Worm (Caenorhabditis elegans) whole organism, L1 larva: ENCODE results near the gene F59E11.7.

Experiments used
- C16A3.4 ChIP-seq: fragments of 150-350 bp; optimal IDR thresholded peaks from 2 replicates; lab custom pipeline; 2014; ENCODE audit warnings: missing biosample characterization, missing genetic modification characterization
- C34B4.2 ChIP-seq: sonication (generic microtip); optimal IDR thresholded peaks from 2 replicates; lab custom pipeline; 2017; ENCODE audit warnings: mild to moderate bottlenecking, missing genetic modification characterization, missing compliant biosample characterization
- Y116A8C.19 ChIP-seq: sonication (generic microtip); optimal IDR thresholded peaks from 2 replicates; lab custom pipeline; 2016; ENCODE audit warnings: missing compliant biosample characterization, missing genetic modification characterization, borderline replicate concordance
- aly-2 ChIP-seq: fragments of 150-350 bp; optimal IDR thresholded peaks from 2 replicates; lab custom pipeline; 2014; ENCODE audit warnings: missing biosample characterization, missing genetic modification characterization
- blmp-1 ChIP-seq: fragments of 150-350 bp; optimal IDR thresholded peaks from 2 replicates; lab custom pipeline; 2014; ENCODE audit warnings: missing biosample characterization, missing genetic modification characterization
- ceh-8 ChIP-seq: fragments of 200-800 bp; sonication (Bioruptor generic); optimal IDR thresholded peaks from 2 replicates; lab custom pipeline; 2018; ENCODE audit warnings: mild to moderate bottlenecking, missing genetic modification characterization, moderate library complexity, missing compliant biosample characterization
- ceh-90 ChIP-seq: sonication (generic microtip); optimal IDR thresholded peaks from 2 replicates; lab custom pipeline; 2016; ENCODE audit warnings: missing genetic modification characterization, missing compliant biosample characterization
- ces-1 ChIP-seq: fragments of 150-350 bp; optimal IDR thresholded peaks from 2 replicates; lab custom pipeline; 2014; ENCODE audit warnings: missing biosample characterization, missing genetic modification reagents, missing genetic modification characterization
- dpl-1 ChIP-seq, 3 experiments: fragments of 150-350 bp in 2 of 3; sonication (generic microtip) in 1 of 3; optimal IDR thresholded peaks; 2 replicates each; lab custom pipeline; 2014 to 2017; ENCODE audit warnings: missing biosample characterization in 3 of 3, missing genetic modification characterization in 3 of 3, missing genetic modification reagents in 3 of 3
- dsc-1 ChIP-seq: sonication (generic microtip); optimal IDR thresholded peaks from 2 replicates; lab custom pipeline; 2016; ENCODE audit warnings: mild to moderate bottlenecking, missing genetic modification characterization, missing compliant biosample characterization
- efl-1 ChIP-seq, 4 experiments: fragments of 150-350 bp; optimal IDR thresholded peaks in 3 of 4; peaks in 1 of 4; 1 replicate in 1 of 4; 2 replicates in 3 of 4; lab custom pipeline; 2014; ENCODE audit warnings: missing biosample characterization in 2 of 4, missing genetic modification characterization in 2 of 4, missing genetic modification reagents in 2 of 4
- efl-3 ChIP-seq: fragments of 200-800 bp; sonication (Bioruptor generic); optimal IDR thresholded peaks from 2 replicates; lab custom pipeline; 2018; ENCODE audit warnings: mild to moderate bottlenecking, missing genetic modification characterization, missing compliant biosample characterization
- egl-27 ChIP-seq, 2 experiments: fragments of 150-350 bp in 1 of 2; sonication (generic microtip); optimal IDR thresholded peaks; 3 replicates each; lab custom pipeline; 2017 to 2018; ENCODE audit warnings: missing biosample characterization in 2 of 2, missing genetic modification characterization in 2 of 2, missing genetic modification reagents in 2 of 2
- elt-2 ChIP-seq: sonication (generic microtip); optimal IDR thresholded peaks from 2 replicates; lab custom pipeline; 2016; ENCODE audit warnings: missing genetic modification characterization, mild to moderate bottlenecking, inconsistent platforms, missing compliant biosample characterization, missing genetic modification reagents
- elt-3 ChIP-seq, 6 experiments: fragments of 150-350 bp in 1 of 6; sonication (generic microtip); optimal IDR thresholded peaks; 2 replicates each; lab custom pipeline; 2017 to 2018; ENCODE audit warnings: missing biosample characterization in 6 of 6, missing genetic modification characterization in 6 of 6, inconsistent platforms in 1 of 6
- fos-1 ChIP-seq: fragments of 150-350 bp; optimal IDR thresholded peaks from 2 replicates; lab custom pipeline; 2014; ENCODE audit warnings: missing biosample characterization, missing genetic modification characterization
- grh-1 ChIP-seq: fragments of 200-800 bp; sonication (Bioruptor generic); IDR thresholded peaks from 2 replicates; pipeline ENCODE4 v1.3.6; 2022; ENCODE audit warnings: missing genetic modification reagents, missing genetic modification characterization, missing compliant biosample characterization
- hlh-4 ChIP-seq: sonication (generic microtip); optimal IDR thresholded peaks from 2 replicates; lab custom pipeline; 2016; ENCODE audit warnings: mild to moderate bottlenecking, missing genetic modification characterization, missing compliant biosample characterization
- isw-1 ChIP-seq: fragments of 200-800 bp; sonication (Bioruptor generic); IDR thresholded peaks from 2 replicates; pipeline ENCODE4 v1.3.6; 2022; ENCODE audit warnings: missing genetic modification characterization, missing compliant biosample characterization
- jun-1 ChIP-seq: fragments of 150-350 bp; optimal IDR thresholded peaks from 2 replicates; lab custom pipeline; 2014; ENCODE audit warnings: missing biosample characterization, missing genetic modification reagents, missing genetic modification characterization
- lin-13 ChIP-seq: fragments of 150-350 bp; optimal IDR thresholded peaks from 2 replicates; lab custom pipeline; 2014; ENCODE audit warnings: missing biosample characterization, missing genetic modification reagents, missing genetic modification characterization
- lin-35 ChIP-seq, 2 experiments: fragments of 150-350 bp; optimal IDR thresholded peaks; 2 replicates each; lab custom pipeline; 2014; ENCODE audit warnings: missing biosample characterization in 2 of 2, missing genetic modification characterization in 2 of 2, missing genetic modification reagents in 2 of 2
- mdl-1 ChIP-seq, 2 experiments: fragments of 150-350 bp; optimal IDR thresholded peaks; 2 replicates each; lab custom pipeline; 2014 to 2017; ENCODE audit warnings: missing biosample characterization in 2 of 2, missing genetic modification characterization in 2 of 2, inconsistent platforms in 1 of 2
- nhr-11 ChIP-seq: fragments of 150-350 bp; optimal IDR thresholded peaks from 2 replicates; lab custom pipeline; 2014; ENCODE audit warnings: missing biosample characterization, missing genetic modification characterization
- nhr-19 ChIP-seq: fragments of 200-800 bp; sonication (Bioruptor generic); conservative IDR thresholded peaks from 2 replicates; pipeline ENCODE4 v1.3.6; 2022; ENCODE audit warnings: missing genetic modification characterization, missing compliant biosample characterization
- nhr-71 ChIP-seq: sonication (generic microtip); optimal IDR thresholded peaks from 2 replicates; lab custom pipeline; 2016; ENCODE audit warnings: mild to moderate bottlenecking, missing genetic modification characterization, moderate library complexity, missing compliant biosample characterization
- nhr-90 ChIP-seq: sonication (generic microtip); optimal IDR thresholded peaks from 2 replicates; lab custom pipeline; 2016; ENCODE audit warnings: mild to moderate bottlenecking, missing genetic modification characterization, missing compliant biosample characterization; ENCODE audit not compliant: poor library complexity
- pag-3 ChIP-seq: sonication (generic microtip); optimal IDR thresholded peaks from 2 replicates; lab custom pipeline; 2017; ENCODE audit warnings: missing genetic modification characterization, mild to moderate bottlenecking, missing compliant biosample characterization, antibody characterized with exemption, borderline replicate concordance; ENCODE audit not compliant: insufficient read depth
- pax-3 ChIP-seq: fragments of 200-800 bp; sonication (Bioruptor generic); optimal IDR thresholded peaks from 2 replicates; lab custom pipeline; 2018; ENCODE audit warnings: mild to moderate bottlenecking, missing genetic modification characterization, moderate library complexity, missing compliant biosample characterization
- pqm-1 ChIP-seq: sonication (generic microtip); optimal IDR thresholded peaks from 3 replicates; lab custom pipeline; 2017; ENCODE audit warnings: missing biosample characterization, missing genetic modification characterization
- skn-1 ChIP-seq: fragments of 150-350 bp; optimal IDR thresholded peaks from 2 replicates; lab custom pipeline; 2014; ENCODE audit warnings: missing biosample characterization, missing genetic modification characterization
- snpc-4 ChIP-seq: fragments of 150-350 bp; optimal IDR thresholded peaks from 2 replicates; lab custom pipeline; 2014; ENCODE audit warnings: missing biosample characterization, missing genetic modification characterization
- sox-4 ChIP-seq: sonication (generic microtip); optimal IDR thresholded peaks from 2 replicates; lab custom pipeline; 2016; ENCODE audit warnings: missing genetic modification characterization, missing compliant biosample characterization
- swsn-7 ChIP-seq: sonication (generic microtip); optimal IDR thresholded peaks from 2 replicates; lab custom pipeline; 2016; ENCODE audit warnings: missing genetic modification characterization, missing compliant biosample characterization
- tbx-2 ChIP-seq: sonication (generic microtip); optimal IDR thresholded peaks from 2 replicates; lab custom pipeline; 2016; ENCODE audit warnings: missing genetic modification characterization, missing compliant biosample characterization
- unc-30 ChIP-seq: sonication (generic microtip); optimal IDR thresholded peaks from 2 replicates; lab custom pipeline; 2017; ENCODE audit warnings: missing biosample characterization, missing genetic modification characterization
- unc-86 ChIP-seq: sonication (generic microtip); optimal IDR thresholded peaks from 2 replicates; lab custom pipeline; 2016; ENCODE audit warnings: missing genetic modification characterization, missing compliant biosample characterization
- vab-15 ChIP-seq: sonication (generic microtip); optimal IDR thresholded peaks from 2 replicates; lab custom pipeline; 2017; ENCODE audit warnings: missing genotype, mild to moderate bottlenecking, missing genetic modification characterization, missing compliant biosample characterization
- ztf-11 ChIP-seq, 2 experiments: sonication (generic microtip); optimal IDR thresholded peaks; 2 replicates each; lab custom pipeline; 2016 to 2017; ENCODE audit warnings: missing genetic modification characterization in 2 of 2, missing biosample characterization in 1 of 2, missing compliant biosample characterization in 1 of 2

F59E11.7 gene

ce11 chrV:9024713-9025112, 34.7 kb downstream of the F59E11.7 start, which contains the start of gene bus-1:
bus-1 (minus strand) TSS chrV:9024813.
- TF ChIP-seq fos-1 (tag; lab: Kevin White, UChicago) (no peak), hlh-4 (tag; lab: Kevin White, UChicago) (no peak), nhr-19 (GFP tag; lab: Robert Waterston, UW) (no peak), aly-2 (tag; lab: Kevin White, UChicago) (no peak), sox-4 (tag; lab: Kevin White, UChicago) (no peak), Y116A8C.19 (tag; lab: Kevin White, UChicago) (no peak), ceh-90 (no peak), tbx-2 (tag; lab: Kevin White, UChicago) (no peak), dsc-1 (tag; lab: Kevin White, UChicago) (no peak), mdl-1 (tag; optimal IDR thresholded peaks at IDR 0.05; lab: Kevin White, UChicago) (no peak), unc-30 (tag; lab: Kevin White, UChicago) (no peak), elt-3 (tag; optimal IDR thresholded peaks at IDR 0.05; lab: Kevin White, UChicago) (no peak)
- TF ChIP-seq, all 84 proteins: peak for 0

- TF ChIP-seq snpc-4 (tag; lab: Kevin White, UChicago) (no peak), efl-1 (optimal IDR thresholded peaks at IDR 0.05; lab: Kevin White, UChicago) (no peak), efl-1 (GFP tag; optimal IDR thresholded peaks at IDR 0.05 in 1 of 2; lab: Kevin White, UChicago) (peak in 1 of 2 experiments; percentile 40), grh-1 (no peak), unc-86 (tag; lab: Kevin White, UChicago) (no peak), C34B4.2 (tag; lab: Kevin White, UChicago) (no peak)
These were observed 40.2 kb downstream of the F59E11.7 start, which contains the start of gene C25E10.5 for ce11 chrV:9030248-9030647. C25E10.5 (plus strand) TSS chrV:9030548.

ce11 chrV:9033267-9033666, 43.2 kb downstream of the F59E11.7 start, which contains the start of gene C25E10.4:
C25E10.4 (plus strand) TSS chrV:9033567.
- no peak for TF ChIP-seq efl-1 (optimal IDR thresholded peaks at IDR 0.05; lab: Kevin White, UChicago)
- TF ChIP-seq efl-1 (GFP tag; optimal IDR thresholded peaks at IDR 0.05 in 1 of 2; lab: Kevin White, UChicago), result peak in 1 of 2 experiments; percentile 43
- no peak for TF ChIP-seq nhr-71
- peak; percentile 33 for TF ChIP-seq blmp-1 (tag; lab: Kevin White, UChicago)

ce11 chrV:9035685-9036084, 45.6 kb downstream of the F59E11.7 start, which contains the start of gene srsx-34:
srsx-34 (plus strand) TSS chrV:9035985.
- no peak for TF ChIP-seq swsn-7 (tag; lab: Kevin White, UChicago)
- TF ChIP-seq vab-15 (tag; lab: Kevin White, UChicago), result no peak
- no peak for TF ChIP-seq ces-1
- TF ChIP-seq lin-35 (GFP tag; optimal IDR thresholded peaks at IDR 0.05; lab: Kevin White, UChicago), result no peak
- no peak for TF ChIP-seq efl-3 (GFP tag; lab: Kevin White, UChicago)
- TF ChIP-seq lin-13 (GFP tag; lab: Kevin White, UChicago), result no peak
- no peak for TF ChIP-seq pax-3 (tag; lab: Kevin White, UChicago)
- TF ChIP-seq ceh-8 (GFP tag; lab: Kevin White, UChicago), result no peak
- no peak for TF ChIP-seq dpl-1 (GFP tag; optimal IDR thresholded peaks at IDR 0.05; lab: Kevin White, UChicago)
- TF ChIP-seq egl-27 (tag; optimal IDR thresholded peaks at IDR 0.05; lab: Kevin White, UChicago), result no peak
- no peak for TF ChIP-seq ceh-90
- no peak for TF ChIP-seq isw-1 (GFP tag; lab: Robert Waterston, UW)
- TF ChIP-seq pqm-1 (tag; lab: Kevin White, UChicago), result no peak
- TF ChIP-seq unc-30 (tag; lab: Kevin White, UChicago), result no peak
- TF ChIP-seq nhr-11, result no peak

ce11 chrV:9041030-9041429, 51.0 kb downstream of the F59E11.7 start, which contains the start of gene cyp-33B1:
cyp-33B1 (plus strand) TSS chrV:9041330.
- TF ChIP-seq ztf-11 (tag; optimal IDR thresholded peaks at IDR 0.05; lab: Kevin White, UChicago), result no peak
- TF ChIP-seq C16A3.4 (tag; lab: Kevin White, UChicago), result no peak
- TF ChIP-seq skn-1 (tag; lab: Kevin White, UChicago), result no peak
- TF ChIP-seq nhr-90 (tag; lab: Kevin White, UChicago), result no peak
- TF ChIP-seq pag-3, result no peak
- TF ChIP-seq elt-2 (tag; lab: Kevin White, UChicago), result no peak
- no peak for TF ChIP-seq jun-1 (tag; lab: Kevin White, UChicago)
- TF ChIP-seq dsc-1 (tag; lab: Kevin White, UChicago), result no peak
- TF ChIP-seq, all 84 proteins: peak for 0
